Worm (Caenorhabditis elegans): ENCODE measurements around the gene F25B3.2.
A peak's percentile ranks its signal among the peaks of the same experiment; 100 is the strongest.

Gene F25B3.2

ce11 chrV:9536505-9536904, 40.6 kb upstream of the F25B3.2 start, which contains the start of gene C50F4.4 (continued):
- TF ChIP-seq dpl-1 (GFP tag; optimal IDR thresholded peaks at IDR 0.05) (peak; percentile 17), cebp-1 (GFP tag; IDR thresholded peaks at IDR 0.05) (peak; percentile 34; the same call in 1 of the 2 replicates), cebp-1 (tag; optimal IDR thresholded peaks at IDR 0.05) (no peak), hmg-20 (GFP tag; IDR thresholded peaks at IDR 0.05) (no peak)

ce11 chrV:9539638-9540037, 37.5 kb upstream of the F25B3.2 start, which contains the start of gene C50F4.12:
Gene C50F4.12 (minus strand): TSS chrV:9539738.
- TF ChIP-seq let-607 (tag; optimal IDR thresholded peaks at IDR 0.05) (no peak), nhr-27 (tag; optimal IDR thresholded peaks at IDR 0.05) (no peak), F10E7.11 (tag; optimal IDR thresholded peaks at IDR 0.05) (no peak), die-1 (tag; optimal IDR thresholded peaks at IDR 0.05) (no peak), ztf-3 (GFP tag; optimal IDR thresholded peaks at IDR 0.05) (no peak), Y53G8AR.9 (GFP tag; conservative IDR thresholded peaks at IDR 0.05) (no peak), let-526 (GFP tag; IDR thresholded peaks at IDR 0.05) (no peak), egrh-3 (GFP tag; IDR thresholded peaks at IDR 0.05) (no peak), cebp-2 (GFP tag; IDR thresholded peaks at IDR 0.05) (no peak), ztf-26 (tag; optimal IDR thresholded peaks at IDR 0.05) (no peak)

- TF ChIP-seq ama-1 (optimal IDR thresholded peaks at IDR 0.05) (no peak), ama-1 (GFP tag; optimal IDR thresholded peaks at IDR 0.05) (peak in 1 of 2 experiments; percentile 26), hmg-1.2 (GFP tag; IDR thresholded peaks at IDR 0.05) (no peak), nfya-1 (tag; optimal IDR thresholded peaks at IDR 0.05; ENCODE audit: borderline replicate concordance, insufficient read depth) (no peak), bed-2 (GFP tag; IDR thresholded peaks at IDR 0.05) (no peak), lin-35 (GFP tag; optimal IDR thresholded peaks at IDR 0.05) (no peak), hsf-1 (GFP tag; IDR thresholded peaks at IDR 0.05) (no peak), bed-1 (GFP tag; IDR thresholded peaks at IDR 0.05) (no peak), unc-130 (GFP tag; optimal IDR thresholded peaks at IDR 0.05) (no peak), hrde-1 (tag; optimal IDR thresholded peaks at IDR 0.05; ENCODE audit: borderline replicate concordance) (no peak), madf-6 (GFP tag; IDR thresholded peaks at IDR 0.05) (0 out of 2 replicates have a peak, but pooled peaks have one; percentile 31), gei-17 (GFP tag; optimal IDR thresholded peaks at IDR 0.05) (no peak), mcd-1 (GFP tag; IDR thresholded peaks at IDR 0.05) (no peak), ceh-91 (GFP tag; IDR thresholded peaks at IDR 0.05) (no peak), attf-3 (GFP tag; conservative IDR thresholded peaks at IDR 0.05) (no peak)
Observed at ce11 chrV:9541506-9541905, 35.6 kb upstream of the F25B3.2 start, which contains the start of gene C50F4.16. Gene C50F4.16 (minus strand): TSS chrV:9541606.

- TF ChIP-seq snpc-4 (GFP tag; optimal IDR thresholded peaks at IDR 0.05) (no peak), snpc-4 (tag; optimal IDR thresholded peaks at IDR 0.05) (peak; percentile 1 to 75 (median 26)), rec-8 (tag; optimal IDR thresholded peaks at IDR 0.05) (no peak), ZK185.1 (tag; optimal IDR thresholded peaks at IDR 0.05; ENCODE audit: poor library complexity, severe bottlenecking) (peak; percentile 58), lin-35 (GFP tag; optimal IDR thresholded peaks at IDR 0.05) (peak in 1 of 3 experiments; percentile 69), F55B11.4 (tag; optimal IDR thresholded peaks at IDR 0.05; ENCODE audit: borderline replicate concordance, insufficient read depth) (no peak), ama-1 (optimal IDR thresholded peaks at IDR 0.05) (peak; percentile 20), ama-1 (GFP tag; optimal IDR thresholded peaks at IDR 0.05) (no peak), dox-1 (GFP tag; IDR thresholded peaks at IDR 0.05) (peak; percentile 49; the same call in 1 of the 2 replicates), madf-10 (tag; optimal IDR thresholded peaks at IDR 0.05) (peak; percentile 26), nfyb-1 (GFP tag; IDR thresholded peaks at IDR 0.05) (peak; percentile 34; the same call in 1 of the 2 replicates), attf-5 (GFP tag; optimal IDR thresholded peaks at IDR 0.05) (peak; percentile 45), ceh-100 (GFP tag; IDR thresholded peaks at IDR 0.05) (0 out of 2 replicates have a peak, but pooled peaks have one; percentile 17), ztf-22 (GFP tag; optimal IDR thresholded peaks at IDR 0.05) (no peak), efl-1 (GFP tag; optimal IDR thresholded peaks at IDR 0.05) (peak; percentile 59), ceh-79 (tag; optimal IDR thresholded peaks at IDR 0.05) (no peak), nhr-80 (tag; optimal IDR thresholded peaks at IDR 0.05) (peak; percentile 56), cebp-1 (GFP tag; IDR thresholded peaks at IDR 0.05) (no peak), cebp-1 (tag; optimal IDR thresholded peaks at IDR 0.05) (peak; percentile 65), lin-40 (tag; optimal IDR thresholded peaks at IDR 0.05) (peak; percentile 23), dpl-1 (GFP tag; optimal IDR thresholded peaks at IDR 0.05) (peak; percentile 55)
Observed at ce11 chrV:9544176-9544632, 32.9 kb upstream of the F25B3.2 start, which contains the start of gene mdf-1. Gene mdf-1 (minus strand): TSS chrV:9544226.
